Worm (Caenorhabditis elegans) whole organism, mixed stage, embryonic: ENCODE data around the gene F35E8.1.

ENCODE experiments used
- ceh-83 ChIP-seq: fragments of 200-800 bp; sonication (Bioruptor generic); optimal IDR thresholded peaks from 2 replicates; lab custom pipeline; 2018; ENCODE audit warnings: mild to moderate bottlenecking, missing genetic modification characterization, missing compliant biosample characterization
- nhr-12 ChIP-seq: fragments of 150-350 bp; optimal IDR thresholded peaks from 2 replicates; lab custom pipeline; 2014; ENCODE audit warnings: missing biosample characterization, missing genetic modification characterization
- ztf-11 ChIP-seq: fragments of 150-350 bp; optimal IDR thresholded peaks from 2 replicates; lab custom pipeline; 2014; ENCODE audit warnings: missing biosample characterization, missing genetic modification characterization

DNA sequence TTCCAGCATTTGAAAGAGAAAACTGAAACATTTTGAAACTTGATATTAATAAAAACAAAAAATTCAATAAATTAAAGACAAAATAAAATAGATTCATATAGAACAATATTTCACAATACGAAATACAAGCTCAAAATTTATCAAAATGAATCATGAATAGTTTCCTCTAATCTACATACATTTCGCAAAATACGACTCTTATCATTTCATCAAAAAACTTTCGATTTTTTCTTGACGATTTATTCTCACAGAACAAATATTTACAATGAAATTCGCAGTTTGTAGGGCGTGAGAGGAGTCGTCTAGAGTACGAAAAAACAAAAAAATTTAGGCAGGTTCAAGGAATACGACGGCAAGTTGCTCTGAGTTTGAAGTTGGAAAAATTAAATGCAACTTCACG, 15.3 kb downstream of the F35E8.1 start:
- TF ChIP-seq ceh-83 (GFP tag; lab: Kevin White, UChicago) (no peak), ztf-11 (tag; lab: Kevin White, UChicago) (no peak), nhr-12 (tag; lab: Kevin White, UChicago) (no peak)
